Worm (Caenorhabditis elegans) whole organism, L2 larva: ENCODE data around the gene ZK1307.7.

Experiments
- C34F6.9 ChIP-seq: fragments of 150-350 bp; optimal IDR thresholded peaks from 2 replicates; lab custom pipeline; 2014; ENCODE audit warnings: missing biosample characterization, missing genetic modification characterization
- F13H6.1 ChIP-seq: sonication (generic microtip); optimal IDR thresholded peaks from 2 replicates; lab custom pipeline; 2016; ENCODE audit warnings: missing genetic modification characterization, missing compliant biosample characterization
- R02D3.7 ChIP-seq: fragments of 150-350 bp; optimal IDR thresholded peaks from 2 replicates; lab custom pipeline; 2014; ENCODE audit warnings: missing biosample characterization, missing genetic modification characterization
- Y55F3AM.14 ChIP-seq: fragments of 200-800 bp; sonication (Bioruptor generic); optimal IDR thresholded peaks from 2 replicates; lab custom pipeline; 2018; ENCODE audit warnings: mild to moderate bottlenecking, missing genetic modification characterization, missing compliant biosample characterization
- alr-1 ChIP-seq: fragments of 150-350 bp; optimal IDR thresholded peaks from 2 replicates; lab custom pipeline; 2014; ENCODE audit warnings: missing biosample characterization, missing genetic modification characterization
- ama-1 ChIP-seq: fragments of 150-350 bp; optimal IDR thresholded peaks from 2 replicates; lab custom pipeline; 2018; ENCODE audit warnings: inconsistent platforms
- blmp-1 ChIP-seq: sonication (generic microtip); optimal IDR thresholded peaks from 2 replicates; lab custom pipeline; 2017; ENCODE audit warnings: missing genetic modification characterization, mild to moderate bottlenecking, missing compliant biosample characterization, antibody characterized with exemption, moderate library complexity; ENCODE audit not compliant: insufficient read depth
- ceh-16 ChIP-seq: fragments of 150-350 bp; optimal IDR thresholded peaks from 2 replicates; lab custom pipeline; 2014; ENCODE audit warnings: missing biosample characterization, missing genetic modification characterization
- ceh-82 ChIP-seq: fragments of 150-350 bp; optimal IDR thresholded peaks from 2 replicates; lab custom pipeline; 2014; ENCODE audit warnings: missing biosample characterization, missing genetic modification characterization
- crh-2 ChIP-seq: sonication (generic microtip); optimal IDR thresholded peaks from 2 replicates; lab custom pipeline; 2017; ENCODE audit warnings: missing biosample characterization, missing genetic modification characterization
- egl-27 ChIP-seq: sonication (generic microtip); optimal IDR thresholded peaks from 3 replicates; lab custom pipeline; 2017; ENCODE audit warnings: missing biosample characterization, missing genetic modification reagents, missing genetic modification characterization
- elt-1 ChIP-seq: fragments of 150-350 bp; optimal IDR thresholded peaks from 2 replicates; lab custom pipeline; 2014; ENCODE audit warnings: missing biosample characterization, missing genetic modification characterization
- fos-1 ChIP-seq: fragments of 150-350 bp; optimal IDR thresholded peaks from 2 replicates; lab custom pipeline; 2014; ENCODE audit warnings: missing biosample characterization, missing genetic modification characterization
- gmeb-1 ChIP-seq: fragments of 150-350 bp; optimal IDR thresholded peaks from 2 replicates; lab custom pipeline; 2014; ENCODE audit warnings: missing biosample characterization, missing genetic modification characterization
- lin-11 ChIP-seq: fragments of 150-350 bp; sonication (generic microtip); optimal IDR thresholded peaks from 2 replicates; lab custom pipeline; 2014; ENCODE audit warnings: missing biosample characterization, missing genetic modification characterization, inconsistent platforms, mixed read lengths
- lin-13 ChIP-seq: fragments of 150-350 bp; optimal IDR thresholded peaks from 2 replicates; lab custom pipeline; 2014; ENCODE audit warnings: missing biosample characterization, missing genetic modification reagents, missing genetic modification characterization
- lin-39 ChIP-seq: fragments of 150-350 bp; optimal IDR thresholded peaks from 2 replicates; lab custom pipeline; 2014; ENCODE audit warnings: missing biosample characterization, missing genetic modification reagents, missing genetic modification characterization
- lsy-2 ChIP-seq, 2 experiments: fragments of 150-350 bp in 1 of 2; sonication (generic microtip) in 1 of 2; optimal IDR thresholded peaks; 2 replicates each; lab custom pipeline; 2014 to 2017; ENCODE audit warnings: missing biosample characterization in 2 of 2, missing genetic modification characterization in 2 of 2
- mab-5 ChIP-seq: fragments of 150-350 bp; optimal IDR thresholded peaks from 2 replicates; lab custom pipeline; 2014; ENCODE audit warnings: missing biosample characterization, missing genetic modification characterization
- mdl-1 ChIP-seq, 2 experiments: fragments of 150-350 bp in 1 of 2; sonication (generic microtip) in 1 of 2; optimal IDR thresholded peaks; 2 replicates each; lab custom pipeline; 2017; ENCODE audit warnings: missing biosample characterization in 2 of 2, missing genetic modification characterization in 2 of 2
- nhr-11 ChIP-seq: fragments of 150-350 bp; optimal IDR thresholded peaks from 2 replicates; lab custom pipeline; 2014; ENCODE audit warnings: missing biosample characterization, missing genetic modification characterization
- nhr-12 ChIP-seq: fragments of 150-350 bp; optimal IDR thresholded peaks from 2 replicates; lab custom pipeline; 2014; ENCODE audit warnings: missing biosample characterization, missing genetic modification characterization
- nhr-129 ChIP-seq: fragments of 150-350 bp; optimal IDR thresholded peaks from 2 replicates; lab custom pipeline; 2014; ENCODE audit warnings: missing biosample characterization, missing genetic modification characterization
- nhr-21 ChIP-seq: fragments of 150-350 bp; optimal IDR thresholded peaks from 2 replicates; lab custom pipeline; 2014; ENCODE audit warnings: missing biosample characterization, missing genetic modification characterization
- nhr-237 ChIP-seq: fragments of 150-350 bp; optimal IDR thresholded peaks from 2 replicates; lab custom pipeline; 2014; ENCODE audit warnings: missing biosample characterization, missing genetic modification characterization
- nhr-25 ChIP-seq: fragments of 150-350 bp; sonication (generic microtip); optimal IDR thresholded peaks from 3 replicates; lab custom pipeline; 2014; ENCODE audit warnings: missing biosample characterization, missing genetic modification characterization
- peb-1 ChIP-seq: fragments of 150-350 bp; optimal IDR thresholded peaks from 2 replicates; lab custom pipeline; 2014; ENCODE audit warnings: missing biosample characterization, missing genetic modification characterization
- sem-4 ChIP-seq: fragments of 150-350 bp; optimal IDR thresholded peaks from 2 replicates; lab custom pipeline; 2014; ENCODE audit warnings: missing biosample characterization, missing genetic modification reagents, missing genetic modification characterization
- skn-1 ChIP-seq: sonication (generic microtip); optimal IDR thresholded peaks from 2 replicates; lab custom pipeline; 2017; ENCODE audit warnings: missing biosample characterization, missing genetic modification characterization
- sma-3 ChIP-seq: sonication (generic microtip); optimal IDR thresholded peaks from 2 replicates; lab custom pipeline; 2016; ENCODE audit warnings: missing genetic modification reagents, missing genetic modification characterization, missing compliant biosample characterization
- sma-9 ChIP-seq, 2 experiments: fragments of 150-350 bp in 1 of 2; sonication (generic microtip) in 1 of 2; optimal IDR thresholded peaks; 2 replicates each; lab custom pipeline; 2014 to 2016; ENCODE audit warnings: missing genetic modification characterization in 2 of 2, mild to moderate bottlenecking in 1 of 2, missing biosample characterization in 1 of 2, missing compliant biosample characterization in 1 of 2, missing genetic modification reagents in 1 of 2, moderate library complexity in 1 of 2
- snpc-4 ChIP-seq: fragments of 150-350 bp; optimal IDR thresholded peaks from 2 replicates; lab custom pipeline; 2014; ENCODE audit warnings: missing biosample characterization, missing genetic modification characterization
- unc-39 ChIP-seq: fragments of 150-350 bp; optimal IDR thresholded peaks from 2 replicates; lab custom pipeline; 2014; ENCODE audit warnings: missing biosample characterization, missing genetic modification characterization
- unc-55 ChIP-seq: fragments of 150-350 bp; sonication (generic microtip); optimal IDR thresholded peaks from 3 replicates; lab custom pipeline; 2014; ENCODE audit warnings: missing biosample characterization, missing genetic modification reagents, missing genetic modification characterization
- unc-62 ChIP-seq: fragments of 150-350 bp; optimal IDR thresholded peaks from 2 replicates; lab custom pipeline; 2014; ENCODE audit warnings: missing biosample characterization, missing genetic modification reagents, missing genetic modification characterization
- ztf-1 ChIP-seq: fragments of 200-800 bp; sonication (Bioruptor generic); conservative IDR thresholded peaks from 2 replicates; pipeline ENCODE4 v1.3.6; 2022; ENCODE audit warnings: missing genetic modification characterization, missing compliant biosample characterization

Gene ZK1307.7

ce11 chrII:9617039-9617901, 19.1 kb upstream of the ZK1307.7 start, which contains the start of gene hal-3:
TSS of gene hal-3 (minus strand) at chrII:9617125.
- TF ChIP-seq nhr-21 (tag; lab: Kevin White, UChicago) (no peak), nhr-11 (tag; lab: Kevin White, UChicago) (peak; percentile 21), sma-9 (GFP tag; optimal IDR thresholded peaks at IDR 0.05; lab: Kevin White, UChicago) (no peak), sma-9 (tag; optimal IDR thresholded peaks at IDR 0.05; lab: Kevin White, UChicago) (no peak), nhr-237 (tag; lab: Kevin White, UChicago) (no peak), lsy-2 (tag; optimal IDR thresholded peaks at IDR 0.05; lab: Kevin White, UChicago) (peak in 1 of 2 experiments; percentile 53), unc-55 (no peak), C34F6.9 (tag; lab: Kevin White, UChicago) (no peak), ceh-82 (tag; lab: Kevin White, UChicago) (no peak), unc-39 (tag; lab: Kevin White, UChicago) (no peak), lin-11 (tag; lab: Kevin White, UChicago) (no peak), nhr-12 (no peak), sma-3 (GFP tag; lab: Kevin White, UChicago) (peak; percentile 36), nhr-25 (tag; lab: Kevin White, UChicago) (no peak), snpc-4 (no peak), ztf-1 (GFP tag; lab: Robert Waterston, UW) (no peak), nhr-129 (no peak), R02D3.7 (tag; lab: Kevin White, UChicago) (no peak), mdl-1 (tag; optimal IDR thresholded peaks at IDR 0.05; lab: Kevin White, UChicago) (no peak), alr-1 (no peak)

- TF ChIP-seq lsy-2 (tag; optimal IDR thresholded peaks at IDR 0.05; lab: Kevin White, UChicago) (peak in 1 of 2 experiments; percentile 7), unc-39 (tag; lab: Kevin White, UChicago) (no peak), nhr-11 (tag; lab: Kevin White, UChicago) (no peak), ceh-16 (tag; lab: Kevin White, UChicago) (no peak), sma-9 (GFP tag; optimal IDR thresholded peaks at IDR 0.05; lab: Kevin White, UChicago) (peak; percentile 10), sma-9 (tag; optimal IDR thresholded peaks at IDR 0.05; lab: Kevin White, UChicago) (no peak), nhr-21 (tag; lab: Kevin White, UChicago) (peak; percentile 51), elt-1 (tag; lab: Kevin White, UChicago) (no peak)
Observed at ce11 chrII:9617902-9618245, 18.5 kb upstream of the ZK1307.7 start.

DNA sequence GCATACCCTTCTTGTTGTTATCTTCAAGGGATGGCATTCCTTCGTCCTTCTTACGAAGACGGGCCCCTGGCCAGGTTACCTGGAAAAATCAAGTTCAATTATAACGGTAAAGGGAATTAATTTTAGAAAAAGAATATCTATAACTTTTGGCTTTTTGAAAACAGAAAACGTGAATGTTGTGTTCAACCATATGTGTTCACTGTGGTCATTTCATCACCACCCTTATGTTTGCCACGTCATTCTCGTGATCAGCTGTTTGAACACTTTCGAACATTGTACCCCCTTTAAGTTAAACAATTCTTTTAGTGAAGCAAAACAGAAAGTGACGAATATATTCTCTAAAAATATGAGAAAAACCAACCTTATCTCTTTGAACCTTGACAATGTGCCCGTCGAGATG, 17.6 kb upstream of the ZK1307.7 start:
- no peak for TF ChIP-seq nhr-12
- no peak for TF ChIP-seq unc-55
- no peak for TF ChIP-seq alr-1
- TF ChIP-seq nhr-129: no peak
- no peak for TF ChIP-seq lin-39 (tag; lab: Kevin White, UChicago)

DNA sequence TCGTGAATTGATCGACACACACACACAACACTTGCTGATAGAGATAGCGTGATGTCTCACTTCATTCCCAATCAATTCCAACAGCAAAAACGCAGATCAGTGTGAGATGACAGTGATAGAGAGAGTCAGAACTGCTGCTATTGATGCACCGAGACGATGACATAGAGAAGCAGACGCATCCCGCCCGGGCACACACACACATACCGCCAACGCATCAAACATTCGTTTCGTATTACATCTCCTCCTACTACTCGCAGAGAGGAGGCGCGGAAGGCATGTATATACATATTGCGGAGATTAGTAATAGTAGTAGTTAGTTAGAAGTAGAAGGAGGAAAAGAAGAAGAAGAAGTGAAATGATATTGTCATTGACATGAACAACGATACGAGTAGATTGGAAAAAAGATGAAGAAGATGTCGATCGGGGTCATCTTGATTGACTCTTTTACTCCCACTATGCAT, 17.0 kb upstream of the ZK1307.7 start:
- TF ChIP-seq blmp-1 (tag; lab: Kevin White, UChicago): peak; percentile 13
- TF ChIP-seq snpc-4: no peak
- peak; percentile 50 for TF ChIP-seq egl-27 (tag; lab: Kevin White, UChicago)
- TF ChIP-seq gmeb-1 (tag; lab: Kevin White, UChicago): no peak
- TF ChIP-seq crh-2 (tag; lab: Kevin White, UChicago): peak; percentile 45
- peak; percentile 41 for TF ChIP-seq C34F6.9 (tag; lab: Kevin White, UChicago)
- TF ChIP-seq sem-4 (tag; lab: Kevin White, UChicago): no peak
- no peak for TF ChIP-seq mab-5 (tag; lab: Kevin White, UChicago)
- peak; percentile 5 for TF ChIP-seq lin-13 (GFP tag; lab: Kevin White, UChicago)
- peak; percentile 19 for TF ChIP-seq ama-1
- peak; percentile 31 for TF ChIP-seq nhr-25 (tag; lab: Kevin White, UChicago)
- TF ChIP-seq ztf-1 (GFP tag; lab: Robert Waterston, UW): no peak
- TF ChIP-seq nhr-21 (tag; lab: Kevin White, UChicago): peak; percentile 67
- TF ChIP-seq sma-3 (GFP tag; lab: Kevin White, UChicago): peak; percentile 73
- peak; percentile 86 for TF ChIP-seq nhr-129
- no peak for TF ChIP-seq Y55F3AM.14 (GFP tag; lab: Kevin White, UChicago)
- TF ChIP-seq unc-39 (tag; lab: Kevin White, UChicago): no peak
- no peak for TF ChIP-seq unc-62 (GFP tag; lab: Kevin White, UChicago)
- peak; percentile 95 for TF ChIP-seq fos-1 (tag; lab: Kevin White, UChicago)
- peak; percentile 39 for TF ChIP-seq sma-9 (GFP tag; optimal IDR thresholded peaks at IDR 0.05; lab: Kevin White, UChicago)
- TF ChIP-seq sma-9 (tag; optimal IDR thresholded peaks at IDR 0.05; lab: Kevin White, UChicago): no peak
- peak; percentile 32 for TF ChIP-seq skn-1
- TF ChIP-seq F13H6.1 (tag; lab: Kevin White, UChicago): peak; percentile 70
- TF ChIP-seq elt-1 (tag; lab: Kevin White, UChicago): peak; percentile 81
- TF ChIP-seq lsy-2 (tag; optimal IDR thresholded peaks at IDR 0.05; lab: Kevin White, UChicago): peak in 1 of 2 experiments; percentile 49
- peak; percentile 62 for TF ChIP-seq ceh-16 (tag; lab: Kevin White, UChicago)
- no peak for TF ChIP-seq peb-1 (tag; lab: Kevin White, UChicago)
